Worm (Caenorhabditis elegans) whole organism, L1 larva: ENCODE data around the gene ZK813.7.

Experiments used
- aly-2 ChIP-seq: fragments of 150-350 bp; optimal IDR thresholded peaks from 2 replicates; lab custom pipeline; 2014; ENCODE audit warnings: missing biosample characterization, missing genetic modification characterization
- blmp-1 ChIP-seq: fragments of 150-350 bp; optimal IDR thresholded peaks from 2 replicates; lab custom pipeline; 2014; ENCODE audit warnings: missing biosample characterization, missing genetic modification characterization
- ets-5 ChIP-seq: fragments of 200-800 bp; sonication (Bioruptor generic); IDR thresholded peaks from 2 replicates; pipeline ENCODE4 v1.3.6; 2022; ENCODE audit warnings: missing genetic modification characterization, missing compliant biosample characterization
- fkh-10 ChIP-seq: sonication (generic microtip); optimal IDR thresholded peaks from 2 replicates; lab custom pipeline; 2017; ENCODE audit warnings: missing biosample characterization, missing genetic modification reagents, missing genetic modification characterization
- fos-1 ChIP-seq: fragments of 150-350 bp; optimal IDR thresholded peaks from 2 replicates; lab custom pipeline; 2014; ENCODE audit warnings: missing biosample characterization, missing genetic modification characterization
- grh-1 ChIP-seq: fragments of 200-800 bp; sonication (Bioruptor generic); IDR thresholded peaks from 2 replicates; pipeline ENCODE4 v1.3.6; 2022; ENCODE audit warnings: missing genetic modification reagents, missing genetic modification characterization, missing compliant biosample characterization
- lir-3 ChIP-seq: sonication (generic microtip); optimal IDR thresholded peaks from 2 replicates; lab custom pipeline; 2016; ENCODE audit warnings: mild to moderate bottlenecking, missing genetic modification characterization, moderate library complexity, missing compliant biosample characterization; ENCODE audit not compliant: poor library complexity
- mef-2 ChIP-seq: fragments of 150-350 bp; optimal IDR thresholded peaks from 2 replicates; lab custom pipeline; 2014; ENCODE audit warnings: missing biosample characterization, missing genetic modification characterization
- nhr-11 ChIP-seq: fragments of 150-350 bp; optimal IDR thresholded peaks from 2 replicates; lab custom pipeline; 2014; ENCODE audit warnings: missing biosample characterization, missing genetic modification characterization
- nhr-237 ChIP-seq: fragments of 150-350 bp; optimal IDR thresholded peaks from 2 replicates; lab custom pipeline; 2014; ENCODE audit warnings: missing biosample characterization, missing genetic modification characterization
- snpc-4 ChIP-seq: fragments of 150-350 bp; optimal IDR thresholded peaks from 2 replicates; lab custom pipeline; 2014; ENCODE audit warnings: missing biosample characterization, missing genetic modification characterization
- unc-62 ChIP-seq: fragments of 150-350 bp; optimal IDR thresholded peaks from 2 replicates; lab custom pipeline; 2014; ENCODE audit warnings: missing biosample characterization, missing genetic modification reagents, missing genetic modification characterization
- ztf-11 ChIP-seq, 2 experiments: sonication (generic microtip); optimal IDR thresholded peaks; 2 replicates each; lab custom pipeline; 2016 to 2017; ENCODE audit warnings: missing genetic modification characterization in 2 of 2, missing biosample characterization in 1 of 2, missing compliant biosample characterization in 1 of 2
- ztf-4 ChIP-seq: fragments of 150-350 bp; optimal IDR thresholded peaks from 2 replicates; lab custom pipeline; 2014; ENCODE audit warnings: missing biosample characterization, missing genetic modification characterization

DNA sequence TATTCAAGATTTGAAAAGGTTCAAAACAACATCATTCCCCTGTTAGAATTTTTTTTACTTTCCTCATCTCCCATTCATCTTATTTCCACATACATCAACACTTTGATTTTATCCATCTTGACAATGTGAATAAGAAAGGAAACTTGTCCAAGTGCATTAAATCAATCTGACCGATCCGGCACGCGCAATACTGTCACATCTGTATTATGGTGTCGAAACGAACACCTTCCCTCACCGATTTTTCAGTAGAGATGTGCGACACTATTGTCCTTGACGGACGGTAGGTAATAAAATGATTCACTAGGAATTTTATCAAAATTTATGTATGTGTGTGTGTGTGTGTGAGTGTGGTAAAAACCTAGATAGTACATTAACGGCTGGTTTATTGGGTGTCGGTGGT is 19.3 kb downstream of the ZK813.7 start:
- TF ChIP-seq mef-2 (tag; lab: Kevin White, UChicago): no peak
- no peak for TF ChIP-seq ets-5
- no peak for TF ChIP-seq ztf-4 (tag; lab: Kevin White, UChicago)
- no peak for TF ChIP-seq ztf-11 (tag; optimal IDR thresholded peaks at IDR 0.05; lab: Kevin White, UChicago)
- TF ChIP-seq nhr-237 (tag; lab: Kevin White, UChicago): no peak
- no peak for TF ChIP-seq fkh-10
- no peak for TF ChIP-seq fos-1
- no peak for TF ChIP-seq unc-62
- no peak for TF ChIP-seq lir-3 (tag; lab: Kevin White, UChicago)
- peak; percentile 41 for TF ChIP-seq blmp-1 (tag; lab: Kevin White, UChicago)
- no peak for TF ChIP-seq grh-1 (GFP tag; lab: Robert Waterston, UW)
- no peak for TF ChIP-seq aly-2
- no peak for TF ChIP-seq nhr-11 (tag; lab: Kevin White, UChicago)
- no peak for TF ChIP-seq snpc-4 (tag; lab: Kevin White, UChicago)
